Worm (Caenorhabditis elegans) whole organism, L2 larva: ENCODE measurements around the gene mpdu-1.

Experiments
- F13H6.1 ChIP-seq: sonication (generic microtip); optimal IDR thresholded peaks from 2 replicates; lab custom pipeline; 2016; ENCODE audit warnings: missing genetic modification characterization, missing compliant biosample characterization
- R02D3.7 ChIP-seq: fragments of 150-350 bp; optimal IDR thresholded peaks from 2 replicates; lab custom pipeline; 2014; ENCODE audit warnings: missing biosample characterization, missing genetic modification characterization
- alr-1 ChIP-seq: fragments of 150-350 bp; optimal IDR thresholded peaks from 2 replicates; lab custom pipeline; 2014; ENCODE audit warnings: missing biosample characterization, missing genetic modification characterization
- aly-2 ChIP-seq: fragments of 150-350 bp; optimal IDR thresholded peaks from 2 replicates; lab custom pipeline; 2014; ENCODE audit warnings: missing biosample characterization, missing genetic modification characterization
- ama-1 ChIP-seq: fragments of 150-350 bp; optimal IDR thresholded peaks from 2 replicates; lab custom pipeline; 2018; ENCODE audit warnings: inconsistent platforms
- blmp-1 ChIP-seq: sonication (generic microtip); optimal IDR thresholded peaks from 2 replicates; lab custom pipeline; 2017; ENCODE audit warnings: missing genetic modification characterization, mild to moderate bottlenecking, missing compliant biosample characterization, antibody characterized with exemption, moderate library complexity; ENCODE audit not compliant: insufficient read depth
- ceh-82 ChIP-seq: fragments of 150-350 bp; optimal IDR thresholded peaks from 2 replicates; lab custom pipeline; 2014; ENCODE audit warnings: missing biosample characterization, missing genetic modification characterization
- crh-2 ChIP-seq: sonication (generic microtip); optimal IDR thresholded peaks from 2 replicates; lab custom pipeline; 2017; ENCODE audit warnings: missing biosample characterization, missing genetic modification characterization
- dmd-4 ChIP-seq: sonication (generic microtip); optimal IDR thresholded peaks from 2 replicates; lab custom pipeline; 2017; ENCODE audit warnings: missing biosample characterization, missing genetic modification characterization
- egl-27 ChIP-seq: sonication (generic microtip); optimal IDR thresholded peaks from 3 replicates; lab custom pipeline; 2017; ENCODE audit warnings: missing biosample characterization, missing genetic modification reagents, missing genetic modification characterization
- elt-1 ChIP-seq: fragments of 150-350 bp; optimal IDR thresholded peaks from 2 replicates; lab custom pipeline; 2014; ENCODE audit warnings: missing biosample characterization, missing genetic modification characterization
- elt-3 ChIP-seq: sonication (generic microtip); optimal IDR thresholded peaks from 2 replicates; lab custom pipeline; 2017; ENCODE audit warnings: missing biosample characterization, missing genetic modification characterization
- fos-1 ChIP-seq: fragments of 150-350 bp; optimal IDR thresholded peaks from 2 replicates; lab custom pipeline; 2014; ENCODE audit warnings: missing biosample characterization, missing genetic modification characterization
- gmeb-1 ChIP-seq: fragments of 150-350 bp; optimal IDR thresholded peaks from 2 replicates; lab custom pipeline; 2014; ENCODE audit warnings: missing biosample characterization, missing genetic modification characterization
- lin-11 ChIP-seq: fragments of 150-350 bp; sonication (generic microtip); optimal IDR thresholded peaks from 2 replicates; lab custom pipeline; 2014; ENCODE audit warnings: missing biosample characterization, missing genetic modification characterization, inconsistent platforms, mixed read lengths
- lin-13 ChIP-seq: fragments of 150-350 bp; optimal IDR thresholded peaks from 2 replicates; lab custom pipeline; 2014; ENCODE audit warnings: missing biosample characterization, missing genetic modification reagents, missing genetic modification characterization
- lin-39 ChIP-seq: fragments of 150-350 bp; optimal IDR thresholded peaks from 2 replicates; lab custom pipeline; 2014; ENCODE audit warnings: missing biosample characterization, missing genetic modification reagents, missing genetic modification characterization
- mab-5 ChIP-seq: fragments of 150-350 bp; optimal IDR thresholded peaks from 2 replicates; lab custom pipeline; 2014; ENCODE audit warnings: missing biosample characterization, missing genetic modification characterization
- mbf-1 ChIP-seq: sonication (generic microtip); optimal IDR thresholded peaks from 2 replicates; lab custom pipeline; 2017; ENCODE audit warnings: missing biosample characterization, missing genetic modification characterization
- mdl-1 ChIP-seq, 2 experiments: fragments of 150-350 bp in 1 of 2; sonication (generic microtip) in 1 of 2; optimal IDR thresholded peaks; 2 replicates each; lab custom pipeline; 2017; ENCODE audit warnings: missing biosample characterization in 2 of 2, missing genetic modification characterization in 2 of 2
- nhr-10 ChIP-seq: sonication (generic microtip); optimal IDR thresholded peaks from 2 replicates; lab custom pipeline; 2017; ENCODE audit warnings: missing biosample characterization, missing genetic modification characterization
- nhr-129 ChIP-seq: fragments of 150-350 bp; optimal IDR thresholded peaks from 2 replicates; lab custom pipeline; 2014; ENCODE audit warnings: missing biosample characterization, missing genetic modification characterization
- nhr-21 ChIP-seq: fragments of 150-350 bp; optimal IDR thresholded peaks from 2 replicates; lab custom pipeline; 2014; ENCODE audit warnings: missing biosample characterization, missing genetic modification characterization
- nhr-23 ChIP-seq: fragments of 150-350 bp; optimal IDR thresholded peaks from 2 replicates; lab custom pipeline; 2014; ENCODE audit warnings: missing biosample characterization, missing genetic modification reagents, missing genetic modification characterization
- nhr-237 ChIP-seq: fragments of 150-350 bp; optimal IDR thresholded peaks from 2 replicates; lab custom pipeline; 2014; ENCODE audit warnings: missing biosample characterization, missing genetic modification characterization
- nhr-25 ChIP-seq: fragments of 150-350 bp; sonication (generic microtip); optimal IDR thresholded peaks from 3 replicates; lab custom pipeline; 2014; ENCODE audit warnings: missing biosample characterization, missing genetic modification characterization
- nhr-6 ChIP-seq: fragments of 150-350 bp; optimal IDR thresholded peaks from 2 replicates; lab custom pipeline; 2014; ENCODE audit warnings: missing biosample characterization, missing genetic modification characterization
- nhr-77 ChIP-seq: fragments of 150-350 bp; optimal IDR thresholded peaks from 2 replicates; lab custom pipeline; 2014; ENCODE audit warnings: missing biosample characterization, missing genetic modification characterization
- sem-4 ChIP-seq: fragments of 150-350 bp; optimal IDR thresholded peaks from 2 replicates; lab custom pipeline; 2014; ENCODE audit warnings: missing biosample characterization, missing genetic modification reagents, missing genetic modification characterization
- skn-1 ChIP-seq: sonication (generic microtip); optimal IDR thresholded peaks from 2 replicates; lab custom pipeline; 2017; ENCODE audit warnings: missing biosample characterization, missing genetic modification characterization
- sma-9 ChIP-seq, 2 experiments: fragments of 150-350 bp in 1 of 2; sonication (generic microtip) in 1 of 2; optimal IDR thresholded peaks; 2 replicates each; lab custom pipeline; 2014 to 2016; ENCODE audit warnings: missing genetic modification characterization in 2 of 2, mild to moderate bottlenecking in 1 of 2, missing biosample characterization in 1 of 2, missing compliant biosample characterization in 1 of 2, missing genetic modification reagents in 1 of 2, moderate library complexity in 1 of 2
- snpc-4 ChIP-seq: fragments of 150-350 bp; optimal IDR thresholded peaks from 2 replicates; lab custom pipeline; 2014; ENCODE audit warnings: missing biosample characterization, missing genetic modification characterization
- unc-39 ChIP-seq: fragments of 150-350 bp; optimal IDR thresholded peaks from 2 replicates; lab custom pipeline; 2014; ENCODE audit warnings: missing biosample characterization, missing genetic modification characterization
- unc-55 ChIP-seq: fragments of 150-350 bp; sonication (generic microtip); optimal IDR thresholded peaks from 3 replicates; lab custom pipeline; 2014; ENCODE audit warnings: missing biosample characterization, missing genetic modification reagents, missing genetic modification characterization
- unc-62 ChIP-seq: fragments of 150-350 bp; optimal IDR thresholded peaks from 2 replicates; lab custom pipeline; 2014; ENCODE audit warnings: missing biosample characterization, missing genetic modification reagents, missing genetic modification characterization
- zag-1 ChIP-seq: fragments of 150-350 bp; optimal IDR thresholded peaks from 2 replicates; lab custom pipeline; 2014; ENCODE audit warnings: missing biosample characterization, missing genetic modification characterization
- ztf-11 ChIP-seq: sonication (generic microtip); optimal IDR thresholded peaks from 2 replicates; lab custom pipeline; 2017; ENCODE audit warnings: missing biosample characterization, missing genetic modification characterization
- ztf-4 ChIP-seq: fragments of 150-350 bp; optimal IDR thresholded peaks from 2 replicates; lab custom pipeline; 2014; ENCODE audit warnings: missing biosample characterization, missing genetic modification characterization

mpdu-1 gene

DNA sequence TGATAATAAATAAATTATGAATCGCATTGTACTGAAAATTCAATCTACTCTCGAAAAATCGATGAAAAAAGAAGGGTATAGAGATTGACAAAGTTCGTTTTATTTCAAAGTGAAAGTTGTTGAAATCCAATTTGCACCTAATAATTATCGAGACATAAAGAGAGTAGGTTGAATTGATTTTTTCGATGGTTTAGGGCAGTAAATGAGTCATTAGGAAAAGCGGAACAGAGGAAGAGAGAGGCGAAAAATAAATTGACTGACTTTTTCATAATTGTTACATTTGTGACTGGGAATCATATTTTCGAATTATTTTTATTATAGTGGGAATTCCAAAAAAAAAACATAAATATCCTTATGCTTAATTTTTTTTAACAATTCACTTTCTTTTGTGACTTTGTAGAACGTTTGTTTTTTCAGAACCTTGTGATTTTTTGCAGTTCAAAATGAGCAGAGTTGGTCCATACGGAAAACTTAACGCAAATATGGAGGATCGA, 35.4 kb upstream of the mpdu-1 start, which contains the start of the genes pho-6 and F52E1.3:
Gene pho-6, minus strand, starts transcription at position 101 of the 494 bp plus-strand sequence.
Gene F52E1.3, plus strand, starts transcription at position 444 of the 494 bp plus-strand sequence.
- TF ChIP-seq ama-1 (no peak), mdl-1 (tag; optimal IDR thresholded peaks at IDR 0.05; lab: Kevin White, UChicago) (no peak), nhr-129 (tag; lab: Kevin White, UChicago) (no peak), ztf-4 (tag; lab: Kevin White, UChicago) (no peak), zag-1 (tag; lab: Kevin White, UChicago) (no peak), crh-2 (tag; lab: Kevin White, UChicago) (no peak), sem-4 (tag; lab: Kevin White, UChicago) (no peak), R02D3.7 (tag; lab: Kevin White, UChicago) (no peak), egl-27 (no peak), nhr-77 (tag; lab: Kevin White, UChicago) (no peak), ztf-11 (tag; lab: Kevin White, UChicago) (no peak), blmp-1 (tag; lab: Kevin White, UChicago) (no peak)

DNA sequence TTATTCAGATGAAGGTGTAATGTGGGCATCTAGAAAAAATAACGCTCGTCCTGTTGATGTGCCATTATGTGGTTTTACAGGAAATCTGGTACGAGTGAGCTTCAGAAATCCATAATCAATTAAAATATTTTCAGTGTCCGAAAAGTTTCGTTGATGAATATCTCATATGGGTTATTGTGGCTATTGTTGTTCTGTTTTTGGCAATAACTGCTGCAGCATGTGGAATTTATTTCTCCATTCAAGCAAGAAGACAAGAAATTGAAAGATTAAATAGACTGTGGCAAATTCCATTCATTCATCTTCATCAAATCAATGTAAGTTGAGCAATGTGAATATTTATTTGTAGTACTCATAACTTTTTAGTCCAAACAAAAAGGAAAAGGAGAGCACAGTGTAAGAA, 30.3 kb upstream of the mpdu-1 start:
- TF ChIP-seq lin-11 (tag; lab: Kevin White, UChicago) (no peak), snpc-4 (tag; lab: Kevin White, UChicago) (no peak), nhr-6 (tag; lab: Kevin White, UChicago) (no peak), elt-3 (tag; lab: Kevin White, UChicago) (no peak), F13H6.1 (tag; lab: Kevin White, UChicago) (no peak), elt-1 (no peak), crh-2 (tag; lab: Kevin White, UChicago) (no peak), gmeb-1 (tag; lab: Kevin White, UChicago) (no peak), mab-5 (tag; lab: Kevin White, UChicago) (no peak), skn-1 (tag; lab: Kevin White, UChicago) (no peak), nhr-77 (tag; lab: Kevin White, UChicago) (no peak), lin-39 (tag; lab: Kevin White, UChicago) (no peak), mbf-1 (tag; lab: Kevin White, UChicago) (no peak), nhr-10 (tag; lab: Kevin White, UChicago) (no peak), nhr-237 (tag; lab: Kevin White, UChicago) (no peak), nhr-23 (tag; lab: Kevin White, UChicago) (no peak), nhr-25 (tag; lab: Kevin White, UChicago) (no peak), unc-55 (GFP tag; lab: Kevin White, UChicago) (no peak)

DNA sequence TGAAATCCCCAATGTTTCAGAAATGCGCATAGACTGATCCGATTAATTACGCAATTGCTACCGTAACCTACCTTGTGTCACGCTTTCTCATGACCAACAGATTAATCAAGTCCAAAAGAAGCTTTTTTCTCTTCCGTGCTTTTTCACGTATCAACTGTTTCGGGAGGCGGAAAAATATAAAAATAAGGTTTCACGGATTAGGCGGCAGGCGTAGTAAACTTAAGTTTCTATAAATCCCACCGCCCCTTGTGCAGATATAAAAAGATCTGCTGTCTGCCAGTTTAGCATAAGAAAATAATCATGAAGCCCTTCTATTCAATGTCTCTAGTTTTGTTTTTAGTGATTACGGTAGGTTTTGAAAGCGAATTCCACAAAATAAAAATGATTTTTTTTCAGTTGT, 28.1 kb upstream of the mpdu-1 start, which contains the start of gene gcy-7:
Gene gcy-7, plus strand, starts transcription at position 301 of the 400 bp plus-strand sequence.
- TF ChIP-seq mdl-1 (tag; optimal IDR thresholded peaks at IDR 0.05; lab: Kevin White, UChicago) (no peak), alr-1 (tag; lab: Kevin White, UChicago) (no peak)

DNA sequence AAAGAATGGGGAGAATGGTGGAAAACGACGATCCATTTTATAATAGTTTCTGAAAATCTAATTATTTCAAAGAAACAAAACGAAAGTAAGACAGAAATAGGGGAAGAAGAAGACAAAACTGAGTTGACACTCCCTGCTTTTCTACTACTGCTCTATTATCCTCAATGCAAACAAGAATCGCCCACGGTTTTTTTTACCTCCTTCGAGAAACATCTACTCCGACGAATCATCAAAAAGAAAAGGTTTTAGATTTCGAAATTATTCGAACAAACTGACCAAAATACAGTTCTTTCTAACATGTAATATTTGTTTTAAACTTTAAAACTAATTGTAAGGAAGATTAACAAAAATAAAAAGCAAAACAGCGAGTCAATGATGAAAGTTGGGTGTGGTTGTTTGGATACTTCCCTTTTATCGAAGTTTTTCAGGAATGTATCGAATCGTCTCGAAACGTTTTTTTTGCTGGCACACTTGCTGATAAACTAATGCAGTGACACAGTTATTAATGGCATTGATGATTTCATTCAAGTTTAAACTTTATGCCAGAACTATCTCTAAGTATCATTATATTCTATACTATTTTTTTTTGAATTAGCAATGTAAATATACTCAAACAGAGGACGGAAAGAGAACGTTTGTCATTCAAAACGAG, 27.0 kb upstream of the mpdu-1 start, which contains the start of gene hsp-17:
Gene hsp-17, minus strand, starts transcription at position 51 of the 652 bp plus-strand sequence.
- no peak for TF ChIP-seq lin-13
- TF ChIP-seq R02D3.7 (tag; lab: Kevin White, UChicago): no peak
- TF ChIP-seq lin-11 (tag; lab: Kevin White, UChicago): no peak
- no peak for TF ChIP-seq nhr-21 (tag; lab: Kevin White, UChicago)
- no peak for TF ChIP-seq aly-2 (tag; lab: Kevin White, UChicago)
- peak; percentile 65 for TF ChIP-seq fos-1
- TF ChIP-seq sma-9 (GFP tag; optimal IDR thresholded peaks at IDR 0.05; lab: Kevin White, UChicago): peak; percentile 30
- TF ChIP-seq sma-9 (tag; optimal IDR thresholded peaks at IDR 0.05; lab: Kevin White, UChicago): no peak
- no peak for TF ChIP-seq ceh-82 (tag; lab: Kevin White, UChicago)
- TF ChIP-seq dmd-4 (tag; lab: Kevin White, UChicago): no peak
- no peak for TF ChIP-seq unc-62 (GFP tag; lab: Kevin White, UChicago)
- TF ChIP-seq nhr-10 (tag; lab: Kevin White, UChicago): no peak
- TF ChIP-seq ztf-4 (tag; lab: Kevin White, UChicago): no peak
- no peak for TF ChIP-seq unc-39 (tag; lab: Kevin White, UChicago)
- TF ChIP-seq nhr-23 (tag; lab: Kevin White, UChicago): no peak
- TF ChIP-seq skn-1 (tag; lab: Kevin White, UChicago): no peak
- TF ChIP-seq nhr-25 (tag; lab: Kevin White, UChicago): no peak
